Fruit fly (Drosophila melanogaster) whole organism, embryonic: ENCODE results near the gene CG42240.

ENCODE experiments used
- Asciz ChIP-seq: fragments of 200-800 bp; sonication (Bioruptor generic); optimal IDR thresholded peaks from 2 replicates; lab custom pipeline; 2017; ENCODE audit warnings: missing biosample characterization, mild to moderate bottlenecking, missing genetic modification characterization, missing genetic modification reagents
- Bgb ChIP-seq: fragments of 200-800 bp; sonication (Bioruptor generic); IDR thresholded peaks from 2 replicates; pipeline ENCODE4 v1.3.6; 2022; ENCODE audit warnings: missing biosample characterization, missing genetic modification characterization; ENCODE audit not compliant: partially characterized antibody
- CG11247 ChIP-seq: fragments of 200-800 bp; sonication (Bioruptor generic); IDR thresholded peaks from 2 replicates; pipeline ENCODE4 v1.3.6; 2022; ENCODE audit warnings: missing biosample characterization, missing genetic modification characterization
- CG11560 ChIP-seq: fragments of 200-800 bp; sonication (Bioruptor generic); IDR thresholded peaks from 3 replicates; pipeline ENCODE4 v1.3.6; 2022; ENCODE audit warnings: missing biosample characterization, missing genetic modification characterization
- CG12155 ChIP-seq: fragments of 200-800 bp; sonication (Bioruptor generic); optimal IDR thresholded peaks from 3 replicates; lab custom pipeline; 2016; ENCODE audit warnings: missing biosample characterization, missing genetic modification characterization
- CG13287 ChIP-seq: fragments of 200-800 bp; sonication (Bioruptor generic); IDR thresholded peaks from 2 replicates; pipeline ENCODE4 v1.3.6; 2022; ENCODE audit warnings: missing biosample characterization, missing genetic modification characterization; ENCODE audit not compliant: partially characterized antibody
- CG13424 ChIP-seq: fragments of 200-800 bp; sonication (Bioruptor generic); optimal IDR thresholded peaks from 2 replicates; lab custom pipeline; 2019; ENCODE audit warnings: missing biosample characterization, mild to moderate bottlenecking, missing genetic modification characterization, moderate library complexity
- CG17186 ChIP-seq: fragments of 200-800 bp; sonication (Bioruptor generic); optimal IDR thresholded peaks from 3 replicates; lab custom pipeline; 2017; ENCODE audit warnings: missing biosample characterization, missing genetic modification reagents, missing genetic modification characterization
- CG18599 ChIP-seq: fragments of 200-800 bp; sonication (Bioruptor generic); optimal IDR thresholded peaks from 3 replicates; lab custom pipeline; 2017; ENCODE audit warnings: missing biosample characterization, missing genetic modification characterization, mild to moderate bottlenecking, moderate library complexity, missing genetic modification reagents
- CG2129 ChIP-seq: fragments of 200-800 bp; sonication (Bioruptor generic); IDR thresholded peaks from 2 replicates; pipeline ENCODE4 v1.3.6; 2022; ENCODE audit warnings: missing biosample characterization, missing genetic modification characterization; ENCODE audit not compliant: partially characterized antibody
- CG32767 ChIP-seq: fragments of 200-800 bp; sonication (Bioruptor generic); IDR thresholded peaks from 2 replicates; pipeline ENCODE4 v1.3.6; 2022; ENCODE audit warnings: missing biosample characterization, missing genetic modification characterization
- CG3407 ChIP-seq: fragments of 200-800 bp; sonication (Bioruptor generic); optimal IDR thresholded peaks from 2 replicates; lab custom pipeline; 2018; ENCODE audit warnings: missing biosample characterization, mild to moderate bottlenecking, missing genetic modification characterization
- CG6254 ChIP-seq: fragments of 200-800 bp; sonication (Bioruptor generic); optimal IDR thresholded peaks from 3 replicates; lab custom pipeline; 2017; ENCODE audit warnings: mild to moderate bottlenecking, missing biosample characterization, missing genetic modification reagents, missing genetic modification characterization
- CG6854 ChIP-seq: fragments of 200-800 bp; sonication (Bioruptor generic); optimal IDR thresholded peaks from 3 replicates; lab custom pipeline; 2017; ENCODE audit warnings: missing biosample characterization, mild to moderate bottlenecking, missing genetic modification characterization
- CG7372 ChIP-seq: fragments of 200-800 bp; sonication (Bioruptor generic); IDR thresholded peaks from 2 replicates; pipeline ENCODE4 v1.3.6; 2022; ENCODE audit warnings: missing biosample characterization, missing genetic modification characterization
- CG9437 ChIP-seq: fragments of 200-800 bp; sonication (Bioruptor generic); optimal IDR thresholded peaks from 2 replicates; lab custom pipeline; 2018; ENCODE audit warnings: missing biosample characterization, mild to moderate bottlenecking, missing genetic modification characterization
- CHES-1-like ChIP-seq: fragments of 200-800 bp; sonication (Bioruptor generic); optimal IDR thresholded peaks from 2 replicates; lab custom pipeline; 2016; ENCODE audit warnings: missing biosample characterization, missing genetic modification characterization
- ERR ChIP-seq: fragments of 200-800 bp; sonication (Bioruptor generic); optimal IDR thresholded peaks from 2 replicates; lab custom pipeline; 2016; ENCODE audit warnings: missing biosample characterization, missing genetic modification characterization
- H15 ChIP-seq: fragments of 200-800 bp; sonication (Bioruptor generic); IDR thresholded peaks from 3 replicates; pipeline ENCODE4 v1.3.6; 2022; ENCODE audit warnings: missing biosample characterization, missing genetic modification characterization
- H2.0 ChIP-seq: fragments of 200-800 bp; sonication (Bioruptor generic); IDR thresholded peaks from 2 replicates; pipeline ENCODE4 v1.3.6; 2022; ENCODE audit warnings: missing biosample characterization, missing genetic modification characterization
- HmgD ChIP-seq: fragments of 200-800 bp; sonication (Bioruptor generic); optimal IDR thresholded peaks from 3 replicates; lab custom pipeline; 2016; ENCODE audit warnings: missing biosample characterization, missing genetic modification characterization
- HmgZ ChIP-seq: fragments of 200-800 bp; sonication (Bioruptor generic); optimal IDR thresholded peaks from 2 replicates; lab custom pipeline; 2018; ENCODE audit warnings: missing biosample characterization, mild to moderate bottlenecking, missing genetic modification characterization
- Lhr ChIP-seq: fragments of 200-800 bp; sonication (Bioruptor generic); optimal IDR thresholded peaks from 3 replicates; lab custom pipeline; 2017; ENCODE audit warnings: mild to moderate bottlenecking, missing biosample characterization, missing genetic modification reagents, missing genetic modification characterization
- Lim3 ChIP-seq: fragments of 200-800 bp; sonication (Bioruptor generic); IDR thresholded peaks from 2 replicates; pipeline ENCODE4 v1.3.6; 2022; ENCODE audit warnings: missing biosample characterization, missing genetic modification characterization
- Max ChIP-seq: fragments of 200-800 bp; sonication (Bioruptor generic); optimal IDR thresholded peaks from 2 replicates; lab custom pipeline; 2016; ENCODE audit warnings: missing biosample characterization, mild to moderate bottlenecking, missing genetic modification characterization
- NC2α ChIP-seq: fragments of 200-800 bp; sonication (Bioruptor generic); optimal IDR thresholded peaks from 2 replicates; lab custom pipeline; 2016; ENCODE audit warnings: missing biosample characterization, missing genetic modification characterization
- Nf-YA ChIP-seq: fragments of 200-800 bp; sonication (Bioruptor generic); IDR thresholded peaks from 2 replicates; pipeline ENCODE4 v1.3.6; 2022; ENCODE audit warnings: missing biosample characterization, missing genetic modification characterization
- Nf-YB ChIP-seq: fragments of 200-800 bp; sonication (Bioruptor generic); optimal IDR thresholded peaks from 3 replicates; lab custom pipeline; 2019; ENCODE audit warnings: missing biosample characterization, mild to moderate bottlenecking, missing genetic modification characterization, moderate library complexity
- Sry-δ ChIP-seq: fragments of 200-800 bp; sonication (Bioruptor generic); optimal IDR thresholded peaks from 2 replicates; lab custom pipeline; 2016; ENCODE audit warnings: missing biosample characterization, missing genetic modification characterization
- TFAM ChIP-seq: fragments of 200-800 bp; sonication (Bioruptor generic); optimal IDR thresholded peaks from 2 replicates; lab custom pipeline; 2017; ENCODE audit warnings: missing biosample characterization, missing genetic modification characterization, inconsistent platforms
- abd-A ChIP-seq: fragments of 200-800 bp; sonication (Bioruptor generic); optimal IDR thresholded peaks from 3 replicates; lab custom pipeline; 2019; ENCODE audit warnings: missing biosample characterization, mild to moderate bottlenecking, missing genetic modification characterization, moderate library complexity
- bab2 ChIP-seq: fragments of 200-800 bp; sonication (Bioruptor generic); optimal IDR thresholded peaks from 2 replicates; lab custom pipeline; 2016; ENCODE audit warnings: missing biosample characterization, missing genetic modification characterization
- fru ChIP-seq: fragments of >200 bp; optimal IDR thresholded peaks from 2 replicates; lab custom pipeline; 2017
- ftz-f1 ChIP-seq: fragments of 200-800 bp; sonication (Bioruptor generic); optimal IDR thresholded peaks from 2 replicates; lab custom pipeline; 2016; ENCODE audit warnings: missing biosample characterization, missing genetic modification characterization
- gce ChIP-seq: fragments of 200-800 bp; sonication (Bioruptor generic); IDR thresholded peaks from 3 replicates; pipeline ENCODE4 v1.3.6; 2022; ENCODE audit warnings: missing biosample characterization, missing genetic modification characterization
- gcm ChIP-seq: fragments of 200-800 bp; sonication (Bioruptor generic); optimal IDR thresholded peaks from 2 replicates; lab custom pipeline; 2019; ENCODE audit warnings: missing biosample characterization, mild to moderate bottlenecking, missing genetic modification characterization, moderate library complexity
- h ChIP-seq: fragments of >200 bp; optimal IDR thresholded peaks from 2 replicates; lab custom pipeline; 2017
- ken ChIP-seq: fragments of 200-800 bp; sonication (Bioruptor generic); IDR thresholded peaks from 3 replicates; pipeline ENCODE4 v1.3.6; 2022; ENCODE audit warnings: missing biosample characterization, missing genetic modification characterization
- klu ChIP-seq: fragments of 200-800 bp; sonication (Bioruptor generic); IDR thresholded peaks from 2 replicates; pipeline ENCODE4 v1.3.6; 2022; ENCODE audit warnings: missing biosample characterization, missing genetic modification characterization
- knrl ChIP-seq: fragments of 200-800 bp; sonication (Bioruptor generic); IDR thresholded peaks from 3 replicates; pipeline ENCODE4 v1.3.6; 2022; ENCODE audit warnings: missing biosample characterization, missing genetic modification characterization; ENCODE audit not compliant: partially characterized antibody
- lab ChIP-seq: fragments of 200-800 bp; sonication (Bioruptor generic); optimal IDR thresholded peaks from 3 replicates; lab custom pipeline; 2017; ENCODE audit warnings: missing biosample characterization, missing genetic modification characterization, mild to moderate bottlenecking, moderate library complexity, missing genetic modification reagents
- luna ChIP-seq: fragments of 200-800 bp; sonication (Bioruptor generic); optimal IDR thresholded peaks from 2 replicates; lab custom pipeline; 2016; ENCODE audit warnings: missing biosample characterization, missing genetic modification characterization
- onecut ChIP-seq: fragments of 200-800 bp; sonication (Bioruptor generic); IDR thresholded peaks from 2 replicates; pipeline ENCODE4 v1.3.6; 2022; ENCODE audit warnings: missing biosample characterization, missing genetic modification characterization
- pho ChIP-seq: fragments of 200-800 bp; sonication (Bioruptor generic); optimal IDR thresholded peaks from 2 replicates; lab custom pipeline; 2016; ENCODE audit warnings: missing biosample characterization, missing genetic modification characterization
- ro ChIP-seq: fragments of 200-800 bp; sonication (Bioruptor generic); IDR thresholded peaks from 2 replicates; pipeline ENCODE4 v1.3.6; 2022; ENCODE audit warnings: missing biosample characterization, missing genetic modification characterization
- schlank ChIP-seq: fragments of 200-800 bp; sonication (Bioruptor generic); optimal IDR thresholded peaks from 2 replicates; lab custom pipeline; 2018; ENCODE audit warnings: missing biosample characterization, mild to moderate bottlenecking, missing genetic modification characterization
- sob ChIP-seq: fragments of 200-800 bp; sonication (Bioruptor generic); IDR thresholded peaks from 2 replicates; pipeline ENCODE4 v1.3.6; 2022; ENCODE audit warnings: missing biosample characterization, missing genetic modification characterization
- sr ChIP-seq: fragments of 200-800 bp; sonication (Bioruptor generic); IDR thresholded peaks from 3 replicates; pipeline ENCODE4 v1.3.6; 2022; ENCODE audit warnings: missing biosample characterization, missing genetic modification characterization
- trh ChIP-seq: fragments of 200-800 bp; sonication (Bioruptor generic); optimal IDR thresholded peaks from 2 replicates; lab custom pipeline; 2016; ENCODE audit warnings: missing biosample characterization, missing genetic modification characterization
- unc-4 ChIP-seq: fragments of 200-800 bp; sonication (Bioruptor generic); IDR thresholded peaks from 2 replicates; pipeline ENCODE4 v1.3.6; 2022; ENCODE audit warnings: missing biosample characterization, missing genetic modification characterization; ENCODE audit not compliant: partially characterized antibody
- wdn ChIP-seq: fragments of 200-800 bp; sonication (Bioruptor generic); IDR thresholded peaks from 2 replicates; pipeline ENCODE4 v1.3.6; 2022; ENCODE audit warnings: missing biosample characterization, missing genetic modification characterization
- z ChIP-seq: fragments of 200-800 bp; sonication (Bioruptor generic); IDR thresholded peaks from 3 replicates; pipeline ENCODE4 v1.3.6; 2022; ENCODE audit warnings: missing biosample characterization, missing genetic modification characterization

CG42240 gene

dm6 chrX:6366357-6366691 lies 35.7 kb downstream of the CG42240 start (continued):
- TF ChIP-seq Asciz (GFP tag; lab: Kevin White, UChicago) = peak; percentile 55
- TF ChIP-seq lab (GFP tag; lab: Kevin White, UChicago) = peak; percentile 93
- TF ChIP-seq luna = peak; percentile 67
- peak; percentile 85 for TF ChIP-seq CHES-1-like
- no peak for TF ChIP-seq CG2129 (GFP tag; lab: Robert Waterston, UW)
- TF ChIP-seq CG7372 = peak; percentile 84
- peak; percentile 85 for TF ChIP-seq onecut (GFP tag; lab: Robert Waterston, UW)
- peak; percentile 92 for TF ChIP-seq sob (GFP tag; lab: Robert Waterston, UW)
- peak; percentile 21 for TF ChIP-seq CG3407 (GFP tag; lab: Kevin White, UChicago)
- TF ChIP-seq HmgZ (tag; lab: Kevin White, UChicago) = peak; percentile 93
- no peak for TF ChIP-seq TFAM (GFP tag; lab: Kevin White, UChicago)
- peak; percentile 76 for TF ChIP-seq CG6854 (GFP tag; lab: Kevin White, UChicago)
- TF ChIP-seq CG6254 = peak; percentile 7
- peak; percentile 87 for TF ChIP-seq pho (GFP tag; lab: Kevin White, UChicago)
- TF ChIP-seq H15 (GFP tag; lab: Robert Waterston, UW) = peak; percentile 81
- TF ChIP-seq Lhr (GFP tag; lab: Kevin White, UChicago) = no peak
- peak; percentile 85 for TF ChIP-seq CG12155 (GFP tag; lab: Kevin White, UChicago)
- 0 out of 3 replicates have a peak, but pooled peaks have one; percentile 35 for TF ChIP-seq z (GFP tag; lab: Robert Waterston, UW)
- no peak for TF ChIP-seq Bgb (GFP tag; lab: Robert Waterston, UW)
- TF ChIP-seq gcm (GFP tag; lab: Kevin White, UChicago) = peak; percentile 53
- peak; percentile 34 for TF ChIP-seq trh (GFP tag; lab: Kevin White, UChicago)
- 0 out of 2 replicates have a peak, but pooled peaks have one; percentile 37 for TF ChIP-seq Lim3 (GFP tag; lab: Robert Waterston, UW)
- TF ChIP-seq klu (GFP tag; lab: Robert Waterston, UW) = peak; percentile 78

DNA sequence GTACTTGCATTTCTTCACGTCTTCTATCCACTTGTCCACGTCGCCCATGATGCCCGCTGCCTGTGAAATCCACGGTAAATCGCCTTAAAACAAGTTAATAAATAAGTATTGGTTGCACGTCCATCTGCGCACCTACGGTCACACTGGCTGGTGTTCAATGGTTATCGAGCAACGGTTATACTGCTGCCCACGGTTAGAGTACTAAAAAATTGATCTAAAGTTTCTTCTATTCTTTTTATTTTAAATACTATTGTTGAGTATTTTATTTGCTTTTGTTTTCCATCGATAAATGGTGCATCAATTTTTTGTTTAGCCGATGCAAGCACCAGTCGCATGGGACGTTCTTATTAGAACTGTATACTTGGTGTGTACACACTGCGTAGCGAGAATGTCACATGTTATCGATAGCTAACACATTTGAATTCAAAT lies 42.1 kb downstream of the CG42240 start, which contains the start of gene PpV:
Gene PpV (minus strand): TSS at position 147 of the 429 bp plus-strand sequence.
- TF ChIP-seq bab2 (GFP tag; lab: Kevin White, UChicago) = no peak
- no peak for TF ChIP-seq wdn (GFP tag; lab: Robert Waterston, UW)
- TF ChIP-seq Max (GFP tag; lab: Kevin White, UChicago) = peak; percentile 38
- no peak for TF ChIP-seq sr
- TF ChIP-seq unc-4 (GFP tag; lab: Robert Waterston, UW) = peak; percentile 56; the same call in 1 of the 2 replicates
- TF ChIP-seq h (lab: Kevin White, UChicago) = no peak
- TF ChIP-seq abd-A (tag; lab: Kevin White, UChicago) = peak; percentile 85
- no peak for TF ChIP-seq Nf-YB (GFP tag; lab: Kevin White, UChicago)
- no peak for TF ChIP-seq CG11247
- peak; percentile 52; the same call in 1 of the 3 replicates for TF ChIP-seq knrl
- peak; percentile 41 for TF ChIP-seq HmgD (GFP tag; lab: Kevin White, UChicago)
- peak; percentile 32; the same call in 1 of the 2 replicates for TF ChIP-seq Bgb (GFP tag; lab: Robert Waterston, UW)
- TF ChIP-seq H2.0 (GFP tag; lab: Robert Waterston, UW) = no peak
- no peak for TF ChIP-seq ro (GFP tag; lab: Robert Waterston, UW)
- TF ChIP-seq gce = no peak
- no peak for TF ChIP-seq CG9437 (GFP tag; lab: Kevin White, UChicago)
- peak; percentile 39; the same call in 1 of the 3 replicates for TF ChIP-seq CG11560 (tag; lab: Robert Waterston, UW)
- no peak for TF ChIP-seq ERR (GFP tag; lab: Kevin White, UChicago)
- no peak for TF ChIP-seq CG32767 (GFP tag; lab: Robert Waterston, UW)
- peak; percentile 28 for TF ChIP-seq CG17186
- no peak for TF ChIP-seq NC2α (GFP tag; lab: Kevin White, UChicago)
- no peak for TF ChIP-seq ken (GFP tag; lab: Robert Waterston, UW)
- TF ChIP-seq CG13287 = peak; percentile 58
- TF ChIP-seq CG13424 (tag; lab: Kevin White, UChicago) = peak; percentile 13
- TF ChIP-seq fru = no peak
- TF ChIP-seq schlank = no peak
- no peak for TF ChIP-seq ftz-f1
- no peak for TF ChIP-seq Nf-YA (GFP tag; lab: Robert Waterston, UW)
- TF ChIP-seq CG18599 = peak; percentile 37
- TF ChIP-seq Sry-δ (GFP tag; lab: Kevin White, UChicago) = peak; percentile 76
